Worm (Caenorhabditis elegans) whole organism, L4 larva: Measurements from ENCODE around the gene zig-4.

Experiments
- F26F4.8 ChIP-seq: fragments of 200-800 bp; sonication (Bioruptor generic); conservative IDR thresholded peaks from 2 replicates; pipeline ENCODE4 v1.3.6; 2022; ENCODE audit warnings: missing genetic modification characterization, missing compliant biosample characterization
- T20F7.1 ChIP-seq: fragments of 200-800 bp; sonication (Bioruptor generic); optimal IDR thresholded peaks from 2 replicates; lab custom pipeline; 2018; ENCODE audit warnings: mild to moderate bottlenecking, missing genetic modification characterization, missing compliant biosample characterization
- ama-1 ChIP-seq: fragments of 150-350 bp; optimal IDR thresholded peaks from 2 replicates; lab custom pipeline; 2014; ENCODE audit warnings: inconsistent platforms, mixed read lengths
- ceh-20 ChIP-seq: fragments of 200-800 bp; sonication (Bioruptor generic); IDR thresholded peaks from 2 replicates; pipeline ENCODE4 v1.3.6; 2022; ENCODE audit warnings: missing genetic modification reagents, missing genetic modification characterization, missing compliant biosample characterization
- ceh-62 ChIP-seq: sonication (generic microtip); optimal IDR thresholded peaks from 2 replicates; lab custom pipeline; 2017; ENCODE audit warnings: missing biosample characterization, missing genetic modification characterization
- ceh-82 ChIP-seq: sonication (generic microtip); optimal IDR thresholded peaks from 2 replicates; lab custom pipeline; 2017; ENCODE audit warnings: missing biosample characterization, missing genetic modification characterization
- dmd-6 ChIP-seq: fragments of 200-800 bp; sonication (Bioruptor generic); IDR thresholded peaks from 2 replicates; pipeline ENCODE4 v1.3.6; 2022; ENCODE audit warnings: missing genetic modification reagents, missing genetic modification characterization, missing compliant biosample characterization
- hmg-1.1 ChIP-seq: fragments of 200-800 bp; sonication (Bioruptor generic); IDR thresholded peaks from 2 replicates; pipeline ENCODE4 v1.3.6; 2022; ENCODE audit warnings: missing genetic modification reagents, missing genetic modification characterization, missing compliant biosample characterization
- mdl-1 ChIP-seq, 2 experiments: fragments of 150-350 bp in 1 of 2; sonication (generic microtip) in 1 of 2; optimal IDR thresholded peaks; 2 replicates each; lab custom pipeline; 2014 to 2017; ENCODE audit warnings: missing biosample characterization in 2 of 2, missing genetic modification characterization in 2 of 2
- nhr-10 ChIP-seq: fragments of 150-350 bp; optimal IDR thresholded peaks from 2 replicates; lab custom pipeline; 2014; ENCODE audit warnings: missing biosample characterization, missing genetic modification characterization
- nhr-77 ChIP-seq: fragments of 150-350 bp; optimal IDR thresholded peaks from 2 replicates; lab custom pipeline; 2014; ENCODE audit warnings: missing biosample characterization, missing genetic modification characterization
- php-3 ChIP-seq: fragments of 200-800 bp; sonication (Bioruptor generic); IDR thresholded peaks from 2 replicates; pipeline ENCODE4 v1.3.6; 2022; ENCODE audit warnings: missing genetic modification reagents, missing genetic modification characterization, missing compliant biosample characterization
- skn-1 ChIP-seq: fragments of 150-350 bp; optimal IDR thresholded peaks from 2 replicates; lab custom pipeline; 2014; ENCODE audit warnings: missing biosample characterization, missing genetic modification characterization
- unc-62 ChIP-seq, 3 experiments: fragments of 150-350 bp in 1 of 3; sonication (generic microtip); optimal IDR thresholded peaks in 2 of 3; peaks in 1 of 3; 1 replicate in 1 of 3; 2 replicates in 2 of 3; lab custom pipeline; 2014 to 2017; ENCODE audit warnings: missing biosample characterization in 3 of 3, missing genetic modification characterization in 3 of 3, missing genetic modification reagents in 3 of 3, missing genotype in 1 of 3

DNA sequence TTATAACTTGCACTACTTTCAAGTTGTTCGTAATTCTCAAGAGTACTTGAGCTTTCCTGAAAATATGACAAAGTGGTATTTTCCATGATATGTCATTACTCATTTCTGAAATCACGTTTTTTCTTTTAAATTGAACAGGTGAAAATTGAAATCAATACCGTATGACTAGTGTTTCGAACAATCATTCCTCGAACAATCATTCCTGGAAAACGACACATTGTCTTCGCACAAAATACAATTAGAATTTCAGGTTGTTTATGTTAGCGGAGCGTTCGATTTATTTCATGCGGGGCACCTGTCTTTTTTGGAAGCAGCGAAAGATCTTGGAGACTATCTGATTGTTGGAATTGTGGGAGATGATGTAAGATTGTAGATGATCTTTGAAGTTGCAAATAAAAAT, 39.0 kb upstream of the zig-4 start:
- TF ChIP-seq ceh-20 (GFP tag; lab: Robert Waterston, UW) = no peak
- no peak for TF ChIP-seq T20F7.1
- no peak for TF ChIP-seq nhr-77 (tag; lab: Kevin White, UChicago)
- no peak for TF ChIP-seq hmg-1.1
- TF ChIP-seq ceh-62 (tag; lab: Kevin White, UChicago) = no peak
- no peak for TF ChIP-seq mdl-1 (tag; optimal IDR thresholded peaks at IDR 0.05; lab: Kevin White, UChicago)
- no peak for TF ChIP-seq php-3 (GFP tag; lab: Robert Waterston, UW)
- no peak for TF ChIP-seq ceh-82 (tag; lab: Kevin White, UChicago)
- no peak for TF ChIP-seq F26F4.8 (GFP tag; lab: Robert Waterston, UW)
- peak in 1 of 2 experiments; percentile 63 for TF ChIP-seq unc-62 (GFP tag; optimal IDR thresholded peaks at IDR 0.05 in 1 of 2; lab: Kevin White, UChicago)
- TF ChIP-seq unc-62 (tag; optimal IDR thresholded peaks at IDR 0.05; lab: Kevin White, UChicago) = no peak
- no peak for TF ChIP-seq ama-1 (lab: Kevin White, UChicago)
- no peak for TF ChIP-seq nhr-10 (tag; lab: Kevin White, UChicago)
- TF ChIP-seq skn-1 (tag; lab: Kevin White, UChicago) = no peak
- no peak for TF ChIP-seq dmd-6 (GFP tag; lab: Robert Waterston, UW)
